Worm (Caenorhabditis elegans) whole organism, L4 larva: Measurements from ENCODE around the gene dve-1.

ENCODE experiments used
- D1046.2 ChIP-seq: fragments of 200-800 bp; sonication (Bioruptor generic); IDR thresholded peaks from 2 replicates; pipeline ENCODE4 v1.3.6; 2022; ENCODE audit warnings: missing genetic modification characterization, missing compliant biosample characterization
- F37D6.2 ChIP-seq: sonication (generic microtip); optimal IDR thresholded peaks from 2 replicates; lab custom pipeline; 2016; ENCODE audit warnings: mild to moderate bottlenecking, missing genetic modification characterization, missing compliant biosample characterization
- F44E2.7 ChIP-seq: fragments of 200-800 bp; sonication (Bioruptor generic); IDR thresholded peaks from 2 replicates; pipeline ENCODE4 v2.1.2; 2022; ENCODE audit warnings: missing genetic modification characterization, missing compliant biosample characterization
- R02D3.7 ChIP-seq: fragments of 150-350 bp; sonication (generic microtip); optimal IDR thresholded peaks from 3 replicates; lab custom pipeline; 2014; ENCODE audit warnings: missing biosample characterization, missing genetic modification characterization
- T20F7.1 ChIP-seq: fragments of 200-800 bp; sonication (Bioruptor generic); optimal IDR thresholded peaks from 2 replicates; lab custom pipeline; 2018; ENCODE audit warnings: mild to moderate bottlenecking, missing genetic modification characterization, missing compliant biosample characterization
- Y75B8A.6 ChIP-seq: fragments of 200-800 bp; sonication (Bioruptor generic); IDR thresholded peaks from 2 replicates; pipeline ENCODE4 v1.3.6; 2022; ENCODE audit warnings: missing genetic modification reagents, missing genetic modification characterization, missing compliant biosample characterization
- aha-1 ChIP-seq: fragments of 150-350 bp; peaks from one replicate; lab custom pipeline; 2014; ENCODE audit warnings: missing biosample characterization, missing genetic modification characterization
- ama-1 ChIP-seq: fragments of 150-350 bp; optimal IDR thresholded peaks from 2 replicates; lab custom pipeline; 2014; ENCODE audit warnings: inconsistent platforms, mixed read lengths
- ceh-28 ChIP-seq: fragments of 150-350 bp; optimal IDR thresholded peaks from 2 replicates; lab custom pipeline; 2014; ENCODE audit warnings: missing biosample characterization, missing genetic modification reagents, missing genetic modification characterization
- ceh-82 ChIP-seq: sonication (generic microtip); optimal IDR thresholded peaks from 2 replicates; lab custom pipeline; 2017; ENCODE audit warnings: missing biosample characterization, missing genetic modification characterization
- cey-2 ChIP-seq: sonication (generic microtip); optimal IDR thresholded peaks from 3 replicates; lab custom pipeline; 2017; ENCODE audit warnings: missing genetic modification characterization, mild to moderate bottlenecking, missing compliant biosample characterization, antibody characterized with exemption, borderline replicate concordance; ENCODE audit not compliant: insufficient read depth
- daf-19 ChIP-seq: fragments of 200-800 bp; sonication (Bioruptor generic); conservative IDR thresholded peaks from 2 replicates; pipeline ENCODE4 v1.3.6; 2022; ENCODE audit warnings: missing genetic modification characterization, missing compliant biosample characterization
- dmd-6 ChIP-seq: fragments of 200-800 bp; sonication (Bioruptor generic); IDR thresholded peaks from 2 replicates; pipeline ENCODE4 v1.3.6; 2022; ENCODE audit warnings: missing genetic modification reagents, missing genetic modification characterization, missing compliant biosample characterization
- dmd-8 ChIP-seq: fragments of 200-800 bp; sonication (Bioruptor generic); IDR thresholded peaks from 2 replicates; pipeline ENCODE4 v1.3.6; 2022; ENCODE audit warnings: missing genetic modification characterization, missing compliant biosample characterization
- dpl-1 ChIP-seq: fragments of 150-350 bp; optimal IDR thresholded peaks from 2 replicates; lab custom pipeline; 2014; ENCODE audit warnings: missing biosample characterization, missing genetic modification reagents, missing genetic modification characterization
- duxl-1 ChIP-seq: sonication (generic microtip); optimal IDR thresholded peaks from 2 replicates; lab custom pipeline; 2016; ENCODE audit warnings: mild to moderate bottlenecking, missing genetic modification characterization, moderate library complexity, missing compliant biosample characterization; ENCODE audit not compliant: poor library complexity
- dve-1 ChIP-seq: sonication (generic microtip); optimal IDR thresholded peaks from 2 replicates; lab custom pipeline; 2017; ENCODE audit warnings: antibody characterized with exemption, mild to moderate bottlenecking, missing genetic modification characterization, missing compliant biosample characterization; ENCODE audit not compliant: insufficient read depth
- egl-43 ChIP-seq: fragments of 200-800 bp; sonication (Bioruptor generic); IDR thresholded peaks from 2 replicates; pipeline ENCODE4 v1.3.6; 2022; ENCODE audit warnings: missing genetic modification reagents, missing genetic modification characterization, missing compliant biosample characterization
- fkh-10 ChIP-seq: fragments of 150-350 bp; optimal IDR thresholded peaks from 2 replicates; lab custom pipeline; 2014; ENCODE audit warnings: missing biosample characterization, missing genetic modification reagents, missing genetic modification characterization
- fos-1 ChIP-seq: fragments of 150-350 bp; optimal IDR thresholded peaks from 2 replicates; lab custom pipeline; 2014; ENCODE audit warnings: missing biosample characterization, missing genetic modification characterization
- lim-7 ChIP-seq: fragments of 200-800 bp; sonication (Bioruptor generic); IDR thresholded peaks from 2 replicates; pipeline ENCODE4 v1.3.6; 2022; ENCODE audit warnings: missing genetic modification characterization, missing compliant biosample characterization
- lin-13 ChIP-seq: fragments of 150-350 bp; optimal IDR thresholded peaks from 2 replicates; lab custom pipeline; 2014; ENCODE audit warnings: missing biosample characterization, missing genetic modification reagents, missing genetic modification characterization
- lin-15B ChIP-seq: fragments of 150-350 bp; sonication (generic microtip); optimal IDR thresholded peaks from 3 replicates; lab custom pipeline; 2014; ENCODE audit warnings: missing biosample characterization, missing genetic modification characterization
- lin-29 ChIP-seq: fragments of 200-800 bp; sonication (Bioruptor generic); IDR thresholded peaks from 2 replicates; pipeline ENCODE4 v1.3.6; 2022; ENCODE audit warnings: missing genetic modification reagents, missing genetic modification characterization, missing compliant biosample characterization
- lin-39 ChIP-seq: fragments of 150-350 bp; optimal IDR thresholded peaks from 2 replicates; lab custom pipeline; 2014; ENCODE audit warnings: missing biosample characterization, missing genetic modification reagents, missing genetic modification characterization
- madf-5 ChIP-seq, 2 experiments: fragments of 200-800 bp; sonication (Bioruptor generic); IDR thresholded peaks; 2 replicates each; pipeline ENCODE4 v1.3.6; 2022; ENCODE audit warnings: missing compliant biosample characterization in 2 of 2, missing genetic modification characterization in 2 of 2
- madf-9 ChIP-seq: fragments of 200-800 bp; sonication (Bioruptor generic); conservative IDR thresholded peaks from 2 replicates; pipeline ENCODE4 v1.3.6; 2022; ENCODE audit warnings: missing genetic modification reagents, missing genetic modification characterization, missing compliant biosample characterization
- mdt-29 ChIP-seq: fragments of 200-800 bp; sonication (Bioruptor generic); IDR thresholded peaks from 2 replicates; pipeline ENCODE4 v1.3.6; 2022; ENCODE audit warnings: missing genetic modification reagents, missing genetic modification characterization, missing compliant biosample characterization
- mep-1 ChIP-seq: fragments of 150-350 bp; sonication (generic microtip); optimal IDR thresholded peaks from 3 replicates; lab custom pipeline; 2014; ENCODE audit warnings: missing biosample characterization, missing genetic modification characterization
- mes-2 ChIP-seq: sonication (generic microtip); optimal IDR thresholded peaks from 2 replicates; lab custom pipeline; 2016; ENCODE audit warnings: missing genotype, mild to moderate bottlenecking, missing genetic modification characterization, missing compliant biosample characterization; ENCODE audit not compliant: poor library complexity, severe bottlenecking
- mxl-2 ChIP-seq: fragments of 200-800 bp; sonication (Bioruptor generic); conservative IDR thresholded peaks from 2 replicates; pipeline ENCODE4 v1.3.6; 2022; ENCODE audit warnings: missing genetic modification reagents, missing genetic modification characterization, missing compliant biosample characterization
- nhr-237 ChIP-seq: sonication (generic microtip); optimal IDR thresholded peaks from 2 replicates; lab custom pipeline; 2017; ENCODE audit warnings: missing biosample characterization, missing genetic modification characterization
- nhr-25 ChIP-seq: sonication (generic microtip); optimal IDR thresholded peaks from 2 replicates; lab custom pipeline; 2017; ENCODE audit warnings: missing genetic modification characterization, mild to moderate bottlenecking, missing compliant biosample characterization, antibody characterized with exemption, moderate library complexity, borderline replicate concordance; ENCODE audit not compliant: insufficient read depth
- pha-4 ChIP-seq, 2 experiments: fragments of 150-350 bp in 1 of 2; fragments of 200-800 bp in 1 of 2; sonication (Bioruptor generic) in 1 of 2; IDR thresholded peaks in 1 of 2; optimal IDR thresholded peaks in 1 of 2; 2 replicates each; pipeline versions ENCODE4 v1.3.6 to Lab custom; 2014 to 2022; ENCODE audit warnings: missing genetic modification characterization in 2 of 2, missing genetic modification reagents in 2 of 2, missing biosample characterization in 1 of 2, missing compliant biosample characterization in 1 of 2
- pqm-1 ChIP-seq: sonication (generic microtip); optimal IDR thresholded peaks from 2 replicates; lab custom pipeline; 2017; ENCODE audit warnings: missing biosample characterization, missing genetic modification characterization
- set-16 ChIP-seq: fragments of 200-800 bp; sonication (Bioruptor generic); IDR thresholded peaks from 2 replicates; pipeline ENCODE4 v1.3.6; 2022; ENCODE audit warnings: missing genetic modification reagents, missing genetic modification characterization, missing compliant biosample characterization
- skn-1 ChIP-seq: fragments of 150-350 bp; optimal IDR thresholded peaks from 2 replicates; lab custom pipeline; 2014; ENCODE audit warnings: missing biosample characterization, missing genetic modification characterization
- spr-3 ChIP-seq: fragments of 200-800 bp; sonication (Bioruptor generic); optimal IDR thresholded peaks from 2 replicates; lab custom pipeline; 2018; ENCODE audit warnings: mild to moderate bottlenecking, missing genetic modification characterization, missing compliant biosample characterization
- tag-97 ChIP-seq: fragments of 200-800 bp; sonication (Bioruptor generic); IDR thresholded peaks from 2 replicates; pipeline ENCODE4 v1.3.6; 2022; ENCODE audit warnings: missing genetic modification characterization, missing compliant biosample characterization
- vab-7 ChIP-seq: fragments of 200-800 bp; sonication (Bioruptor generic); IDR thresholded peaks from 2 replicates; pipeline ENCODE4 v1.3.6; 2022; ENCODE audit warnings: missing genetic modification reagents, missing genetic modification characterization, missing compliant biosample characterization
- zfp-3 ChIP-seq: fragments of 200-800 bp; sonication (Bioruptor generic); conservative IDR thresholded peaks from 2 replicates; pipeline ENCODE4 v1.3.6; 2022; ENCODE audit warnings: missing genetic modification reagents, missing genetic modification characterization, missing compliant biosample characterization
- zip-11 ChIP-seq: fragments of 200-800 bp; sonication (Bioruptor generic); IDR thresholded peaks from 2 replicates; pipeline ENCODE4 v1.3.6; 2022; ENCODE audit warnings: missing genetic modification characterization, missing compliant biosample characterization
- ztf-7 ChIP-seq: fragments of 150-350 bp; optimal IDR thresholded peaks from 2 replicates; lab custom pipeline; 2014; ENCODE audit warnings: missing biosample characterization, missing genetic modification characterization

dve-1 gene

DNA sequence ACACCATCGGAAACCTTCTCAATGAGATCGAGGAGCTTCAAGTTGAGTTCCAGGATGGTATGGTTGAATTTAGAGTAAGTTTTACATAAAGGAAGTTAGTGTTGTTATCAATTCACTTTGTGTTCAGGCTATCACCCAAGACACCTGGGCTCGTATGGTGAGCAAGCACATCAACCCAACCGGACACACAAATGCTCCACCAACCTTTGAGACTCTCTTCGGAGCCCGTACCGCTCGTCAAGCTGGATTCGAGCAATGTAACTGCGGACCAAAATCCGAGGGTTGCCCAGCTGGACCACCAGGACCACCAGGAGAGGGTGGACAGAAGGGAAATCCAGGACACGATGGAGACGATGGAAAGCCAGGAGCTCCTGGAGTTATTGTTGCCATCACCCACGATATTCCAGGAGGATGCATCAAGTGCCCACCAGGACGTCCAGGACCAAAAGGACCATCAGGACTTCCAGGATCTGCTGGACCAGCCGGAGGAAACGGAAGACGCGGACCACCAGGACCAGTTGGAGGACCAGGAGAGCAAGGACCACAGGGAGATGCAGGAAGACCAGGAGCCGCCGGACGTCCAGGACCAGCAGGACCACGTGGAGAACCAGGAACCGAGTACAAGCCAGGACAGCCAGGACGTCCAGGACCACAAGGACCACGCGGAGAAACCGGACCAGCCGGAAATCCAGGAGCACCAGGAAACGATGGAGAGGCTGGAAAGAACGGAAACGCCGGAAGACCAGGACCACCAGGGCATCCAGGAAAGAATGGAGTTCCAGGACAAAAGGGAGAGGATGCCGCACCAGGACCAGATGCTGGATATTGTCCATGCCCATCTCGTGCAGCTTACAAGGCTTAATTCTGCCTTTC is 11.6 kb downstream of the dve-1 start (continued):
- TF ChIP-seq dmd-8 (GFP tag; lab: Robert Waterston, UW), result no peak
- peak in 1 of 2 experiments; percentile 99; a peak in 2 of 4 replicates for TF ChIP-seq madf-5 (GFP tag; IDR thresholded peaks at IDR 0.05; lab: Robert Waterston, UW)
- no peak for TF ChIP-seq fos-1 (tag; lab: Kevin White, UChicago)
- no peak for TF ChIP-seq egl-43
- TF ChIP-seq nhr-237 (tag; lab: Kevin White, UChicago), result no peak
- TF ChIP-seq vab-7, result no peak
- no peak for TF ChIP-seq zfp-3

DNA sequence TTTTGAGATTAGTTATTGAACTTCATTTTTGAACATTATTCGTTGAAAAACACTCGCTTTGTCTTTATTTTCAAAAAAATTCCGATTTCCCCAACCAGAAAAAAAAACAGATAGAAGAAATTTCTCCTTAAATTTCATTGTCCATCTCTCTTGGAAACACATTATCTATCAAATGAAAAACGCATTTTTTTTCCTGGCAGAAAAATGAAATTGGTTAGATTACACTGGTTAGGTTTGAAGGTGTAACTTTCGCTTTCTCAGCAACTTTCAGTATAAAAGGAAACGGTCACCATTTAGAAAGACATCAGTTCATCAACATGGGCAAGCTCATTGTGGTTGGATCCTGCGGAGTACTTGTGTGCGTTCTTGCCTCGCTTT is 12.2 kb downstream of the dve-1 start, which contains the start of gene col-19:
col-19 (plus strand) TSS at position 301 of the 378 bp plus-strand sequence.
- no peak for TF ChIP-seq zip-11
- TF ChIP-seq aha-1 (tag; lab: Kevin White, UChicago), result no peak
- no peak for TF ChIP-seq F37D6.2 (tag; lab: Kevin White, UChicago)
- no peak for TF ChIP-seq mes-2 (tag; lab: Kevin White, UChicago)
- TF ChIP-seq, all 104 proteins: peak for 0

DNA sequence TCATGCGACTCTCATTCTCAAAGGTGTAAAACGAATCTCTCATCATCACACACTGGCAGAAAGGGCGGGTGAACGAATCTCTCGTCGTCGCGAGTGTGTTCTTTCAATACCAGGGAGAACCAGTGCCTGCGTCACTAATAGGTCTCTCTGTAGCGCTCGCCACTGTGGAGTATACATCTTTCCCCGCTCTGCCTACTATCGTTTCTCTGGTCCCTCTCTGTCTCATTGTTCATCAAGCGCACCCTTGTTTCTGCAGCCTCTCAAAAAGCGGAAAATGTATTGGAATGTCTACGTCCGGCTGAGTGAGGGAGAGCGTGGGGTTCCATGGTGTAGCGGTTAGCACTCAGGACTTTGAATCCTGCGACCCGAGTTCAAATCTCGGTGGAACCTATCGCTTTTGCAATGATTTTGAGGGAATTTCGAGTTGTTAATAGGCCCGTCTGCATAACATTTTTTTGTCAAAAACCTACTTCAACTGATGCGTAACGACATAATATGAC is 23.5 kb downstream of the dve-1 start:
- TF ChIP-seq skn-1 (tag; lab: Kevin White, UChicago), result no peak
- peak; percentile 66 for TF ChIP-seq ceh-28 (tag; lab: Kevin White, UChicago)
- no peak for TF ChIP-seq ceh-82 (tag; lab: Kevin White, UChicago)
- no peak for TF ChIP-seq pqm-1 (tag; lab: Kevin White, UChicago)
- peak; percentile 67 for TF ChIP-seq fos-1 (tag; lab: Kevin White, UChicago)
- TF ChIP-seq lin-13 (GFP tag; lab: Kevin White, UChicago), result peak; percentile 72
- peak; percentile 85 for TF ChIP-seq T20F7.1 (GFP tag; lab: Kevin White, UChicago)
- TF ChIP-seq vab-7, result peak; percentile 81
- peak; percentile 86 for TF ChIP-seq pha-4 (GFP tag; IDR thresholded peaks at IDR 0.05; lab: Robert Waterston, UW)
- TF ChIP-seq pha-4 (tag; optimal IDR thresholded peaks at IDR 0.05; lab: Kevin White, UChicago), result peak; percentile 44
- peak; percentile 77 for TF ChIP-seq dmd-6 (GFP tag; lab: Robert Waterston, UW)
- TF ChIP-seq Y75B8A.6 (GFP tag; lab: Robert Waterston, UW), result no peak
- peak; percentile 72 for TF ChIP-seq fkh-10 (GFP tag; lab: Kevin White, UChicago)
- TF ChIP-seq daf-19 (GFP tag; lab: Robert Waterston, UW), result peak; percentile 70
- TF ChIP-seq madf-9 (GFP tag; lab: Robert Waterston, UW), result peak; percentile 61; the same call in 1 of the 2 replicates
- no peak for TF ChIP-seq tag-97 (GFP tag; lab: Robert Waterston, UW)
- TF ChIP-seq dpl-1 (GFP tag; lab: Kevin White, UChicago), result peak; percentile 60
- no peak for TF ChIP-seq cey-2
- peak; percentile 89 for TF ChIP-seq D1046.2 (GFP tag; lab: Robert Waterston, UW)
- peak; percentile 70 for TF ChIP-seq ztf-7 (tag; lab: Kevin White, UChicago)
- TF ChIP-seq zip-11, result no peak
- no peak for TF ChIP-seq mxl-2 (GFP tag; lab: Robert Waterston, UW)
- TF ChIP-seq lim-7 (GFP tag; lab: Robert Waterston, UW), result peak; percentile 87
- no peak for TF ChIP-seq lin-15B (tag; lab: Kevin White, UChicago)
- TF ChIP-seq F44E2.7 (GFP tag; lab: Robert Waterston, UW), result no peak
- no peak for TF ChIP-seq ama-1
- TF ChIP-seq nhr-237 (tag; lab: Kevin White, UChicago), result peak; percentile 45
- peak; percentile 97 for TF ChIP-seq aha-1 (tag; lab: Kevin White, UChicago)
- TF ChIP-seq R02D3.7 (tag; lab: Kevin White, UChicago), result no peak
- TF ChIP-seq spr-3 (GFP tag; lab: Kevin White, UChicago), result peak; percentile 82
- TF ChIP-seq mep-1 (tag; lab: Kevin White, UChicago), result peak; percentile 97
- no peak; the same call in 1 of the 2 replicates for TF ChIP-seq set-16 (GFP tag; lab: Robert Waterston, UW)
- TF ChIP-seq egl-43, result peak; percentile 95
- TF ChIP-seq nhr-25, result peak; percentile 75
- peak; percentile 92 for TF ChIP-seq duxl-1
- TF ChIP-seq lin-29, result peak; percentile 70
- TF ChIP-seq lin-39 (tag; lab: Kevin White, UChicago), result no peak
- TF ChIP-seq mdt-29 (GFP tag; lab: Robert Waterston, UW), result peak; percentile 72; the same call in 1 of the 2 replicates
- TF ChIP-seq dve-1 (tag; lab: Kevin White, UChicago), result no peak
